Fruit fly (Drosophila melanogaster) whole organism, embryonic: ENCODE data around the gene CG34269.
A peak's percentile ranks its signal among the peaks of the same experiment; 100 is the strongest.

ENCODE experiments used
- Abd-B ChIP-seq: fragments of 200-800 bp; sonication (Bioruptor generic); optimal IDR thresholded peaks from 2 replicates; lab custom pipeline; 2018; ENCODE audit warnings: missing biosample characterization, mild to moderate bottlenecking, missing genetic modification characterization, moderate library complexity
- Atf3 ChIP-seq: fragments of 200-800 bp; sonication (Bioruptor generic); optimal IDR thresholded peaks from 3 replicates; lab custom pipeline; 2016; ENCODE audit warnings: missing biosample characterization, missing genetic modification characterization
- B-H1 ChIP-seq: fragments of 200-800 bp; sonication (Bioruptor generic); IDR thresholded peaks from 3 replicates; pipeline ENCODE4 v1.3.6; 2022; ENCODE audit warnings: missing biosample characterization, missing genetic modification characterization
- Bdp1 ChIP-seq: fragments of 200-800 bp; sonication (Bioruptor generic); optimal IDR thresholded peaks from 3 replicates; lab custom pipeline; 2016; ENCODE audit warnings: missing biosample characterization, missing genetic modification characterization
- CG10321 ChIP-seq: fragments of 200-800 bp; sonication (Bioruptor generic); IDR thresholded peaks from 2 replicates; pipeline ENCODE4 v1.3.6; 2022; ENCODE audit warnings: missing biosample characterization, missing genetic modification characterization
- CG12104 ChIP-seq: fragments of 200-800 bp; sonication (Bioruptor generic); optimal IDR thresholded peaks from 3 replicates; lab custom pipeline; 2016; ENCODE audit warnings: missing biosample characterization, missing genetic modification characterization
- CG12219 ChIP-seq: fragments of 200-800 bp; sonication (Bioruptor generic); optimal IDR thresholded peaks from 3 replicates; lab custom pipeline; 2018; ENCODE audit warnings: missing biosample characterization, mild to moderate bottlenecking, missing genetic modification characterization
- CG13624 ChIP-seq: fragments of 200-800 bp; sonication (Bioruptor generic); optimal IDR thresholded peaks from 2 replicates; lab custom pipeline; 2016; ENCODE audit warnings: missing biosample characterization, missing genetic modification characterization
- CG15514 ChIP-seq: fragments of 200-800 bp; sonication (Bioruptor generic); optimal IDR thresholded peaks from 3 replicates; lab custom pipeline; 2017; ENCODE audit warnings: missing biosample characterization, missing genetic modification characterization, mild to moderate bottlenecking, moderate library complexity, missing genetic modification reagents
- CG15696 ChIP-seq: fragments of 200-800 bp; sonication (Bioruptor generic); optimal IDR thresholded peaks from 2 replicates; lab custom pipeline; 2019; ENCODE audit warnings: missing biosample characterization, mild to moderate bottlenecking, missing genetic modification characterization, moderate library complexity
- CG17328 ChIP-seq: fragments of 200-800 bp; sonication (Bioruptor generic); IDR thresholded peaks from 2 replicates; pipeline ENCODE4 v1.3.6; 2022; ENCODE audit warnings: missing biosample characterization, missing genetic modification characterization
- CG17568 ChIP-seq: fragments of 200-800 bp; sonication (Bioruptor generic); optimal IDR thresholded peaks from 2 replicates; lab custom pipeline; 2018; ENCODE audit warnings: missing biosample characterization, mild to moderate bottlenecking, missing genetic modification characterization, moderate library complexity
- CG17802 ChIP-seq: fragments of 200-800 bp; sonication (Bioruptor generic); optimal IDR thresholded peaks from 2 replicates; lab custom pipeline; 2018; ENCODE audit warnings: missing biosample characterization, mild to moderate bottlenecking, missing genetic modification characterization, moderate library complexity
- CG3163 ChIP-seq: fragments of 200-800 bp; sonication (Bioruptor generic); optimal IDR thresholded peaks from 3 replicates; lab custom pipeline; 2016; ENCODE audit warnings: missing biosample characterization, missing genetic modification characterization
- CG32532 ChIP-seq: fragments of 200-800 bp; sonication (Bioruptor generic); IDR thresholded peaks from 2 replicates; pipeline ENCODE4 v1.3.6; 2022; ENCODE audit warnings: missing biosample characterization, missing genetic modification characterization
- CG4424 ChIP-seq: fragments of 200-800 bp; sonication (Bioruptor generic); optimal IDR thresholded peaks from 3 replicates; lab custom pipeline; 2016; ENCODE audit warnings: missing biosample characterization, missing genetic modification characterization
- CG4730 ChIP-seq: fragments of 200-800 bp; sonication (Bioruptor generic); IDR thresholded peaks from 2 replicates; pipeline ENCODE4 v1.3.6; 2022; ENCODE audit warnings: missing biosample characterization, missing genetic modification characterization
- CG5180 ChIP-seq: fragments of 200-800 bp; sonication (Bioruptor generic); optimal IDR thresholded peaks from 3 replicates; lab custom pipeline; 2017; ENCODE audit warnings: missing biosample characterization, missing genetic modification characterization, mild to moderate bottlenecking, moderate library complexity, missing genetic modification reagents
- CG6813 ChIP-seq: fragments of 200-800 bp; sonication (Bioruptor generic); optimal IDR thresholded peaks from 2 replicates; lab custom pipeline; 2017; ENCODE audit warnings: missing biosample characterization, missing genetic modification characterization, mild to moderate bottlenecking, moderate library complexity, missing genetic modification reagents
- CG6854 ChIP-seq: fragments of 200-800 bp; sonication (Bioruptor generic); optimal IDR thresholded peaks from 3 replicates; lab custom pipeline; 2017; ENCODE audit warnings: missing biosample characterization, mild to moderate bottlenecking, missing genetic modification characterization
- CG8944 ChIP-seq: fragments of 200-800 bp; sonication (Bioruptor generic); optimal IDR thresholded peaks from 3 replicates; lab custom pipeline; 2016; ENCODE audit warnings: missing biosample characterization, missing genetic modification characterization
- CG9215 ChIP-seq: fragments of 200-800 bp; sonication (Bioruptor generic); IDR thresholded peaks from 2 replicates; pipeline ENCODE4 v1.3.6; 2022; ENCODE audit warnings: missing biosample characterization, missing genetic modification characterization
- CG9437 ChIP-seq: fragments of 200-800 bp; sonication (Bioruptor generic); optimal IDR thresholded peaks from 2 replicates; lab custom pipeline; 2018; ENCODE audit warnings: missing biosample characterization, mild to moderate bottlenecking, missing genetic modification characterization
- CG9727 ChIP-seq: fragments of 200-800 bp; sonication (Bioruptor generic); optimal IDR thresholded peaks from 3 replicates; lab custom pipeline; 2017; ENCODE audit warnings: missing biosample characterization, mild to moderate bottlenecking, missing genetic modification characterization
- Doc3 ChIP-seq: fragments of 200-800 bp; sonication (Bioruptor generic); IDR thresholded peaks from 3 replicates; pipeline ENCODE4 v1.3.6; 2022; ENCODE audit warnings: missing biosample characterization, missing genetic modification characterization; ENCODE audit not compliant: partially characterized antibody
- HLH3B ChIP-seq: fragments of 200-800 bp; sonication (Bioruptor generic); IDR thresholded peaks from 2 replicates; pipeline ENCODE4 v1.3.6; 2022; ENCODE audit warnings: missing biosample characterization, missing genetic modification characterization
- Lpt ChIP-seq: fragments of >200 bp; optimal IDR thresholded peaks from 2 replicates; lab custom pipeline; 2018; ENCODE audit warnings: missing biosample characterization, missing genetic modification characterization
- NK7.1 ChIP-seq: fragments of 200-800 bp; sonication (Bioruptor generic); optimal IDR thresholded peaks from 3 replicates; lab custom pipeline; 2016; ENCODE audit warnings: missing biosample characterization, missing genetic modification characterization
- Ptx1 ChIP-seq: fragments of 200-800 bp; sonication (Bioruptor generic); IDR thresholded peaks from 2 replicates; pipeline ENCODE4 v1.3.6; 2022; ENCODE audit warnings: missing biosample characterization, missing genetic modification characterization
- Rfx ChIP-seq: fragments of 200-800 bp; sonication (Bioruptor generic); IDR thresholded peaks from 2 replicates; pipeline ENCODE4 v1.3.6; 2022; ENCODE audit warnings: missing biosample characterization, missing genetic modification characterization
- Taf1 ChIP-seq: fragments of 200-800 bp; sonication (Bioruptor generic); IDR thresholded peaks from 2 replicates; pipeline ENCODE4 v1.3.6; 2022; ENCODE audit warnings: missing biosample characterization, missing genetic modification characterization
- aop ChIP-seq: fragments of 200-800 bp; sonication (Bioruptor generic); IDR thresholded peaks from 2 replicates; pipeline ENCODE4 v1.3.6; 2022; ENCODE audit warnings: missing biosample characterization, missing genetic modification characterization
- ap ChIP-seq: fragments of 200-800 bp; sonication (Bioruptor generic); IDR thresholded peaks from 2 replicates; pipeline ENCODE4 v1.3.6; 2022; ENCODE audit warnings: missing biosample characterization, missing genetic modification characterization
- ato ChIP-seq: fragments of 200-800 bp; sonication (Bioruptor generic); IDR thresholded peaks from 2 replicates; pipeline ENCODE4 v1.3.6; 2022; ENCODE audit warnings: missing biosample characterization, missing genetic modification characterization; ENCODE audit not compliant: partially characterized antibody
- chn ChIP-seq: fragments of 200-800 bp; sonication (Bioruptor generic); optimal IDR thresholded peaks from 2 replicates; lab custom pipeline; 2016; ENCODE audit warnings: missing biosample characterization, missing genetic modification characterization
- crol ChIP-seq: fragments of 200-800 bp; sonication (Bioruptor generic); IDR thresholded peaks from 2 replicates; pipeline ENCODE4 v1.3.6; 2022; ENCODE audit warnings: missing biosample characterization, missing genetic modification characterization
- dm ChIP-seq: fragments of 200-800 bp; sonication (Bioruptor generic); optimal IDR thresholded peaks from 3 replicates; lab custom pipeline; 2016; ENCODE audit warnings: missing biosample characterization, missing genetic modification characterization
- ftz-f1 ChIP-seq: fragments of 200-800 bp; sonication (Bioruptor generic); optimal IDR thresholded peaks from 2 replicates; lab custom pipeline; 2016; ENCODE audit warnings: missing biosample characterization, missing genetic modification characterization
- gce ChIP-seq: fragments of 200-800 bp; sonication (Bioruptor generic); IDR thresholded peaks from 3 replicates; pipeline ENCODE4 v1.3.6; 2022; ENCODE audit warnings: missing biosample characterization, missing genetic modification characterization
- her ChIP-seq: fragments of 200-800 bp; sonication (Bioruptor generic); optimal IDR thresholded peaks from 2 replicates; lab custom pipeline; 2016; ENCODE audit warnings: missing biosample characterization, missing genetic modification characterization
- jumu ChIP-seq: fragments of 200-800 bp; sonication (Bioruptor generic); optimal IDR thresholded peaks from 3 replicates; lab custom pipeline; 2016; ENCODE audit warnings: missing biosample characterization, missing genetic modification characterization
- lilli ChIP-seq: fragments of 200-800 bp; sonication (Bioruptor generic); optimal IDR thresholded peaks from 3 replicates; lab custom pipeline; 2016; ENCODE audit warnings: missing biosample characterization, missing genetic modification characterization
- pan ChIP-seq, 4 experiments: fragments of >200 bp in 3 of 4; fragments of 200-800 bp in 1 of 4; sonication (Bioruptor generic) in 1 of 4; optimal IDR thresholded peaks in 3 of 4; IDR thresholded peaks in 1 of 4; 2 replicates each; pipeline versions ENCODE4 v1.3.6 to Lab custom; 2017 to 2022; ENCODE audit warnings: missing biosample characterization in 2 of 4, missing genetic modification characterization in 2 of 4, mixed read lengths in 1 of 4
- peb ChIP-seq: fragments of 200-800 bp; sonication (Bioruptor generic); IDR thresholded peaks from 2 replicates; pipeline ENCODE4 v1.3.6; 2022; ENCODE audit warnings: missing biosample characterization, missing genetic modification characterization
- salm ChIP-seq: fragments of 200-800 bp; sonication (Bioruptor generic); optimal IDR thresholded peaks from 2 replicates; lab custom pipeline; 2018; ENCODE audit warnings: missing biosample characterization, mild to moderate bottlenecking, missing genetic modification characterization
- seq ChIP-seq: fragments of 200-800 bp; sonication (Bioruptor generic); IDR thresholded peaks from 2 replicates; pipeline ENCODE4 v1.3.6; 2022; ENCODE audit warnings: missing biosample characterization, missing genetic modification characterization
- ssp ChIP-seq: fragments of 200-800 bp; sonication (Bioruptor generic); IDR thresholded peaks from 2 replicates; pipeline ENCODE4 v1.3.6; 2022; ENCODE audit warnings: missing biosample characterization, missing genetic modification characterization
- vfl ChIP-seq: fragments of 200-800 bp; sonication (Bioruptor generic); optimal IDR thresholded peaks from 2 replicates; lab custom pipeline; 2016; ENCODE audit warnings: missing biosample characterization, missing genetic modification characterization
- wor ChIP-seq: fragments of 200-800 bp; sonication (Bioruptor generic); IDR thresholded peaks from 2 replicates; pipeline ENCODE4 v1.3.6; 2022; ENCODE audit warnings: missing biosample characterization, missing genetic modification characterization
- zen ChIP-seq: fragments of 200-800 bp; sonication (Bioruptor generic); optimal IDR thresholded peaks from 3 replicates; lab custom pipeline; 2018; ENCODE audit warnings: missing biosample characterization, mild to moderate bottlenecking, missing genetic modification characterization, moderate library complexity

CG34269 gene

dm6 chr3L:545512-546161 is 17.5 kb downstream of the CG34269 start (continued):
- TF ChIP-seq CG9215 (GFP tag; lab: Robert Waterston, UW) = peak; percentile 62; the same call in 1 of the 2 replicates
- peak; percentile 24 for TF ChIP-seq CG5180 (GFP tag; lab: Kevin White, UChicago)
- TF ChIP-seq ftz-f1 (GFP tag; lab: Kevin White, UChicago) = no peak
- no peak for TF ChIP-seq Lpt (GFP tag; lab: Kevin White, UChicago)
- peak; percentile 47 for TF ChIP-seq CG3163 (GFP tag; lab: Kevin White, UChicago)
- TF ChIP-seq B-H1 = peak; percentile 13; the same call in 1 of the 3 replicates
- no peak for TF ChIP-seq aop (GFP tag; lab: Robert Waterston, UW)
- peak; percentile 15 for TF ChIP-seq CG8944 (GFP tag; lab: Kevin White, UChicago)
- TF ChIP-seq vfl = no peak
- peak; percentile 68 for TF ChIP-seq CG9727
- TF ChIP-seq lilli (GFP tag; lab: Kevin White, UChicago) = peak; percentile 87
- peak; percentile 48 for TF ChIP-seq ssp (GFP tag; lab: Robert Waterston, UW)
- peak; percentile 19 for TF ChIP-seq CG15696 (tag; lab: Kevin White, UChicago)
- peak; percentile 43 for TF ChIP-seq CG9437
- peak; percentile 21 for TF ChIP-seq CG4424 (GFP tag; lab: Kevin White, UChicago)
- TF ChIP-seq jumu (GFP tag; lab: Kevin White, UChicago) = peak; percentile 48
- peak; percentile 78 for TF ChIP-seq Ptx1
- TF ChIP-seq crol (GFP tag; lab: Robert Waterston, UW) = peak; percentile 67
- no peak for TF ChIP-seq pan (optimal IDR thresholded peaks at IDR 0.05; lab: Kevin White, UChicago)
- TF ChIP-seq pan (GFP tag; optimal IDR thresholded peaks at IDR 0.05 in 1 of 2, IDR thresholded peaks at IDR 0.05 in 1 of 2) = peak in 1 of 2 experiments; percentile 80
- TF ChIP-seq Atf3 (GFP tag; lab: Kevin White, UChicago) = peak; percentile 13
- TF ChIP-seq chn (GFP tag; lab: Kevin White, UChicago) = peak; percentile 62
- peak; percentile 79 for TF ChIP-seq CG32532 (GFP tag; lab: Robert Waterston, UW)
- peak; percentile 75 for TF ChIP-seq CG13624 (GFP tag; lab: Kevin White, UChicago)
- peak; percentile 32; the same call in 1 of the 2 replicates for TF ChIP-seq wor (GFP tag; lab: Robert Waterston, UW)
- TF ChIP-seq CG15514 (GFP tag; lab: Kevin White, UChicago) = peak; percentile 64
- TF ChIP-seq CG12104 (GFP tag; lab: Kevin White, UChicago) = peak; percentile 29
- peak; percentile 61 for TF ChIP-seq NK7.1
- TF ChIP-seq CG4730 = peak; percentile 58
- peak; percentile 61 for TF ChIP-seq Taf1 (GFP tag; lab: Robert Waterston, UW)
- TF ChIP-seq Rfx (GFP tag; lab: Robert Waterston, UW) = peak; percentile 83
- TF ChIP-seq Doc3 = no peak
- peak; percentile 41 for TF ChIP-seq Bdp1
- TF ChIP-seq CG17328 = 0 out of 2 replicates have a peak, but pooled peaks have one; percentile 5
- TF ChIP-seq CG17568 (GFP tag; lab: Kevin White, UChicago) = peak; percentile 1
- TF ChIP-seq gce (GFP tag; lab: Robert Waterston, UW) = no peak
- TF ChIP-seq Abd-B (GFP tag; lab: Kevin White, UChicago) = peak; percentile 25
- TF ChIP-seq salm (tag; lab: Kevin White, UChicago) = no peak
- TF ChIP-seq CG17802 (tag; lab: Kevin White, UChicago) = no peak
- peak; percentile 22; the same call in 1 of the 2 replicates for TF ChIP-seq ap (GFP tag; lab: Robert Waterston, UW)
- TF ChIP-seq zen (tag; lab: Kevin White, UChicago) = peak; percentile 2
- TF ChIP-seq HLH3B = peak; percentile 67
- no peak for TF ChIP-seq ato (GFP tag; lab: Robert Waterston, UW)
- 0 out of 2 replicates have a peak, but pooled peaks have one; percentile 35 for TF ChIP-seq CG10321 (GFP tag; lab: Robert Waterston, UW)
- TF ChIP-seq CG12219 (GFP tag; lab: Kevin White, UChicago) = peak; percentile 53
- TF ChIP-seq CG6813 (GFP tag; lab: Kevin White, UChicago) = peak; percentile 68
- TF ChIP-seq her (GFP tag; lab: Kevin White, UChicago) = no peak
- peak; percentile 21 for TF ChIP-seq dm (GFP tag; lab: Kevin White, UChicago)
- peak; percentile 60 for TF ChIP-seq CG6854
- TF ChIP-seq peb = no peak
- TF ChIP-seq seq (GFP tag; lab: Robert Waterston, UW) = peak; percentile 39; the same call in 1 of the 2 replicates
